Fruit fly (Drosophila melanogaster) whole organism, embryonic: ENCODE measurements around the gene CG4968.

ENCODE experiments used
- C15 ChIP-seq: fragments of 200-800 bp; sonication (Bioruptor generic); IDR thresholded peaks from 3 replicates; pipeline ENCODE4 v1.3.6; 2022; ENCODE audit warnings: missing biosample characterization, missing genetic modification characterization
- CG10543 ChIP-seq: fragments of 200-800 bp; sonication (Bioruptor generic); optimal IDR thresholded peaks from 3 replicates; lab custom pipeline; 2017; ENCODE audit warnings: missing biosample characterization, mild to moderate bottlenecking, missing genetic modification characterization, moderate library complexity
- CG10959 ChIP-seq: fragments of 200-800 bp; sonication (Bioruptor generic); IDR thresholded peaks from 2 replicates; pipeline ENCODE4 v1.3.6; 2022; ENCODE audit warnings: missing biosample characterization, missing genetic modification characterization
- CG11085 ChIP-seq: fragments of 200-800 bp; sonication (Bioruptor generic); IDR thresholded peaks from 2 replicates; pipeline ENCODE4 v1.3.6; 2022; ENCODE audit warnings: missing biosample characterization, missing genetic modification characterization
- CG11560 ChIP-seq: fragments of 200-800 bp; sonication (Bioruptor generic); IDR thresholded peaks from 3 replicates; pipeline ENCODE4 v1.3.6; 2022; ENCODE audit warnings: missing biosample characterization, missing genetic modification characterization
- CG12236 ChIP-seq: fragments of 200-800 bp; sonication (Bioruptor generic); optimal IDR thresholded peaks from 2 replicates; lab custom pipeline; 2016; ENCODE audit warnings: missing biosample characterization, missing genetic modification characterization
- CG12769 ChIP-seq: fragments of 200-800 bp; sonication (Bioruptor generic); optimal IDR thresholded peaks from 2 replicates; lab custom pipeline; 2019; ENCODE audit warnings: missing biosample characterization, mild to moderate bottlenecking, missing genetic modification characterization, moderate library complexity
- CG14014 ChIP-seq: fragments of 200-800 bp; sonication (Bioruptor generic); IDR thresholded peaks from 2 replicates; pipeline ENCODE4 v1.3.6; 2022; ENCODE audit warnings: missing biosample characterization, missing genetic modification characterization
- CG14441 ChIP-seq: fragments of 200-800 bp; sonication (Bioruptor generic); IDR thresholded peaks from 2 replicates; pipeline ENCODE4 v1.3.6; 2022; ENCODE audit warnings: missing biosample characterization, missing genetic modification characterization
- CG14860 ChIP-seq: fragments of 200-800 bp; sonication (Bioruptor generic); IDR thresholded peaks from 3 replicates; pipeline ENCODE4 v1.3.6; 2022; ENCODE audit warnings: missing biosample characterization, missing genetic modification characterization; ENCODE audit not compliant: partially characterized antibody
- CG15514 ChIP-seq: fragments of 200-800 bp; sonication (Bioruptor generic); optimal IDR thresholded peaks from 3 replicates; lab custom pipeline; 2017; ENCODE audit warnings: missing biosample characterization, missing genetic modification characterization, mild to moderate bottlenecking, moderate library complexity, missing genetic modification reagents
- CG1647 ChIP-seq: fragments of 200-800 bp; sonication (Bioruptor generic); optimal IDR thresholded peaks from 3 replicates; lab custom pipeline; 2016; ENCODE audit warnings: missing biosample characterization, missing genetic modification characterization
- CG17186 ChIP-seq: fragments of 200-800 bp; sonication (Bioruptor generic); optimal IDR thresholded peaks from 3 replicates; lab custom pipeline; 2017; ENCODE audit warnings: missing biosample characterization, missing genetic modification reagents, missing genetic modification characterization
- CG17361 ChIP-seq: fragments of 200-800 bp; sonication (Bioruptor generic); IDR thresholded peaks from 3 replicates; pipeline ENCODE4 v1.3.6; 2022; ENCODE audit warnings: missing biosample characterization, missing genetic modification characterization
- CG18476 ChIP-seq: fragments of 200-800 bp; sonication (Bioruptor generic); optimal IDR thresholded peaks from 2 replicates; lab custom pipeline; 2016; ENCODE audit warnings: missing biosample characterization, mild to moderate bottlenecking, missing genetic modification characterization
- CG2116 ChIP-seq: fragments of 200-800 bp; sonication (Bioruptor generic); optimal IDR thresholded peaks from 3 replicates; lab custom pipeline; 2018; ENCODE audit warnings: missing biosample characterization, mild to moderate bottlenecking, missing genetic modification characterization
- CG2199 ChIP-seq: fragments of 200-800 bp; sonication (Bioruptor generic); IDR thresholded peaks from 3 replicates; pipeline ENCODE4 v1.3.6; 2022; ENCODE audit warnings: missing biosample characterization, missing genetic modification characterization
- CG3163 ChIP-seq: fragments of 200-800 bp; sonication (Bioruptor generic); optimal IDR thresholded peaks from 3 replicates; lab custom pipeline; 2016; ENCODE audit warnings: missing biosample characterization, missing genetic modification characterization
- CG32767 ChIP-seq: fragments of 200-800 bp; sonication (Bioruptor generic); IDR thresholded peaks from 2 replicates; pipeline ENCODE4 v1.3.6; 2022; ENCODE audit warnings: missing biosample characterization, missing genetic modification characterization
- CG33557 ChIP-seq: fragments of 200-800 bp; sonication (Bioruptor generic); optimal IDR thresholded peaks from 2 replicates; lab custom pipeline; 2019; ENCODE audit warnings: missing biosample characterization, mild to moderate bottlenecking, missing genetic modification characterization, moderate library complexity
- CG6689 ChIP-seq: fragments of 200-800 bp; sonication (Bioruptor generic); IDR thresholded peaks from 2 replicates; pipeline ENCODE4 v1.3.6; 2022; ENCODE audit warnings: missing biosample characterization, missing genetic modification characterization
- CG7372 ChIP-seq: fragments of 200-800 bp; sonication (Bioruptor generic); IDR thresholded peaks from 2 replicates; pipeline ENCODE4 v1.3.6; 2022; ENCODE audit warnings: missing biosample characterization, missing genetic modification characterization
- CG8359 ChIP-seq: fragments of 200-800 bp; sonication (Bioruptor generic); optimal IDR thresholded peaks from 2 replicates; lab custom pipeline; 2017; ENCODE audit warnings: missing biosample characterization, mild to moderate bottlenecking, missing genetic modification characterization, borderline replicate concordance
- CG9817 ChIP-seq: fragments of 200-800 bp; sonication (Bioruptor generic); optimal IDR thresholded peaks from 2 replicates; lab custom pipeline; 2018; ENCODE audit warnings: missing biosample characterization, mild to moderate bottlenecking, missing genetic modification characterization, moderate library complexity
- CTCF ChIP-seq: fragments of 200-800 bp; sonication (Bioruptor generic); optimal IDR thresholded peaks from 2 replicates; lab custom pipeline; 2017; ENCODE audit warnings: missing biosample characterization, mild to moderate bottlenecking, missing genetic modification characterization, moderate library complexity
- D ChIP-seq, 2 experiments: fragments of 200-800 bp in 1 of 2; fragments of >200 bp in 1 of 2; sonication (Bioruptor generic) in 1 of 2; optimal IDR thresholded peaks; 2 replicates in 1 of 2; 3 replicates in 1 of 2; lab custom pipeline; 2017; ENCODE audit warnings: mild to moderate bottlenecking in 1 of 2, missing biosample characterization in 1 of 2, missing genetic modification characterization in 1 of 2, missing genetic modification reagents in 1 of 2
- Eip74EF ChIP-seq, 2 experiments: fragments of 200-800 bp in 1 of 2; fragments of >200 bp in 1 of 2; sonication (Bioruptor generic) in 1 of 2; optimal IDR thresholded peaks; 2 replicates each; lab custom pipeline; 2017 to 2019; ENCODE audit warnings: missing biosample characterization in 2 of 2, missing genetic modification characterization in 2 of 2, mild to moderate bottlenecking in 1 of 2, moderate library complexity in 1 of 2
- Hmx ChIP-seq: fragments of 200-800 bp; sonication (Bioruptor generic); optimal IDR thresholded peaks from 2 replicates; lab custom pipeline; 2016; ENCODE audit warnings: missing biosample characterization, missing genetic modification characterization
- Lim3 ChIP-seq: fragments of 200-800 bp; sonication (Bioruptor generic); IDR thresholded peaks from 2 replicates; pipeline ENCODE4 v1.3.6; 2022; ENCODE audit warnings: missing biosample characterization, missing genetic modification characterization
- Mes4 ChIP-seq: fragments of 200-800 bp; sonication (Bioruptor generic); optimal IDR thresholded peaks from 2 replicates; lab custom pipeline; 2016; ENCODE audit warnings: missing biosample characterization, missing genetic modification characterization
- Stat92E ChIP-seq, 3 experiments: fragments of >200 bp in 2 of 3; fragments of 200-800 bp in 1 of 3; sonication (Bioruptor generic) in 1 of 3; optimal IDR thresholded peaks; 2 replicates each; lab custom pipeline; 2017 to 2019; ENCODE audit warnings: missing biosample characterization in 3 of 3, missing genetic modification characterization in 3 of 3, mild to moderate bottlenecking in 1 of 3, moderate library complexity in 1 of 3
- abd-A ChIP-seq: fragments of 200-800 bp; sonication (Bioruptor generic); optimal IDR thresholded peaks from 3 replicates; lab custom pipeline; 2019; ENCODE audit warnings: missing biosample characterization, mild to moderate bottlenecking, missing genetic modification characterization, moderate library complexity
- btn ChIP-seq: fragments of 200-800 bp; sonication (Bioruptor generic); optimal IDR thresholded peaks from 2 replicates; lab custom pipeline; 2016; ENCODE audit warnings: missing biosample characterization, missing genetic modification characterization
- cad ChIP-seq: fragments of >200 bp; optimal IDR thresholded peaks from 2 replicates; lab custom pipeline; 2017; ENCODE audit warnings: missing biosample characterization, missing genetic modification characterization
- ems ChIP-seq: fragments of 200-800 bp; sonication (Bioruptor generic); optimal IDR thresholded peaks from 3 replicates; lab custom pipeline; 2016; ENCODE audit warnings: missing biosample characterization, missing genetic modification characterization
- fd64A ChIP-seq: fragments of 200-800 bp; sonication (Bioruptor generic); optimal IDR thresholded peaks from 3 replicates; lab custom pipeline; 2018; ENCODE audit warnings: missing biosample characterization, mild to moderate bottlenecking, missing genetic modification characterization
- grn ChIP-seq: fragments of 200-800 bp; sonication (Bioruptor generic); optimal IDR thresholded peaks from 3 replicates; lab custom pipeline; 2017; ENCODE audit warnings: missing biosample characterization, missing genetic modification characterization
- gt ChIP-seq: fragments of 200-800 bp; sonication (Bioruptor generic); IDR thresholded peaks from 2 replicates; pipeline ENCODE4 v1.3.6; 2022; ENCODE audit warnings: missing biosample characterization, missing genetic modification characterization
- her ChIP-seq: fragments of 200-800 bp; sonication (Bioruptor generic); optimal IDR thresholded peaks from 2 replicates; lab custom pipeline; 2016; ENCODE audit warnings: missing biosample characterization, missing genetic modification characterization
- hkb ChIP-seq, 2 experiments: fragments of 200-800 bp in 1 of 2; fragments of >200 bp in 1 of 2; sonication (Bioruptor generic) in 1 of 2; IDR thresholded peaks in 1 of 2; optimal IDR thresholded peaks in 1 of 2; 2 replicates each; pipeline versions ENCODE4 v1.3.6 to Lab custom; 2017 to 2022; ENCODE audit warnings: missing biosample characterization in 1 of 2, missing genetic modification characterization in 1 of 2
- hth ChIP-seq: fragments of >200 bp; optimal IDR thresholded peaks from 2 replicates; lab custom pipeline; 2017; ENCODE audit warnings: inconsistent platforms
- knrl ChIP-seq: fragments of 200-800 bp; sonication (Bioruptor generic); IDR thresholded peaks from 3 replicates; pipeline ENCODE4 v1.3.6; 2022; ENCODE audit warnings: missing biosample characterization, missing genetic modification characterization; ENCODE audit not compliant: partially characterized antibody
- lmd ChIP-seq: fragments of 200-800 bp; sonication (Bioruptor generic); IDR thresholded peaks from 2 replicates; pipeline ENCODE4 v1.3.6; 2022; ENCODE audit warnings: missing biosample characterization, missing genetic modification characterization
- nerfin-2 ChIP-seq: fragments of 200-800 bp; sonication (Bioruptor generic); IDR thresholded peaks from 2 replicates; pipeline ENCODE4 v1.3.6; 2022; ENCODE audit warnings: missing biosample characterization, missing genetic modification characterization; ENCODE audit not compliant: partially characterized antibody
- ro ChIP-seq: fragments of 200-800 bp; sonication (Bioruptor generic); IDR thresholded peaks from 2 replicates; pipeline ENCODE4 v1.3.6; 2022; ENCODE audit warnings: missing biosample characterization, missing genetic modification characterization
- so ChIP-seq: fragments of 200-800 bp; sonication (Bioruptor generic); IDR thresholded peaks from 3 replicates; pipeline ENCODE4 v1.3.6; 2022; ENCODE audit warnings: missing biosample characterization, missing genetic modification characterization
- stwl ChIP-seq: fragments of 200-800 bp; sonication (Bioruptor generic); optimal IDR thresholded peaks from 3 replicates; lab custom pipeline; 2018; ENCODE audit warnings: missing biosample characterization, mild to moderate bottlenecking, missing genetic modification characterization, moderate library complexity
- tin ChIP-seq: fragments of 200-800 bp; sonication (Bioruptor generic); optimal IDR thresholded peaks from 3 replicates; lab custom pipeline; 2016; ENCODE audit warnings: missing biosample characterization, missing genetic modification characterization
- tio ChIP-seq: fragments of 200-800 bp; sonication (Bioruptor generic); optimal IDR thresholded peaks from 2 replicates; lab custom pipeline; 2017; ENCODE audit warnings: missing biosample characterization, missing genetic modification characterization, inconsistent platforms
- toy ChIP-seq: fragments of 200-800 bp; sonication (Bioruptor generic); IDR thresholded peaks from 2 replicates; pipeline ENCODE4 v1.3.6; 2022; ENCODE audit warnings: missing biosample characterization, missing genetic modification characterization
- zfh2 ChIP-seq: fragments of 200-800 bp; sonication (Bioruptor generic); optimal IDR thresholded peaks from 2 replicates; lab custom pipeline; 2016; ENCODE audit warnings: missing biosample characterization, missing genetic modification characterization

Gene CG4968

DNA sequence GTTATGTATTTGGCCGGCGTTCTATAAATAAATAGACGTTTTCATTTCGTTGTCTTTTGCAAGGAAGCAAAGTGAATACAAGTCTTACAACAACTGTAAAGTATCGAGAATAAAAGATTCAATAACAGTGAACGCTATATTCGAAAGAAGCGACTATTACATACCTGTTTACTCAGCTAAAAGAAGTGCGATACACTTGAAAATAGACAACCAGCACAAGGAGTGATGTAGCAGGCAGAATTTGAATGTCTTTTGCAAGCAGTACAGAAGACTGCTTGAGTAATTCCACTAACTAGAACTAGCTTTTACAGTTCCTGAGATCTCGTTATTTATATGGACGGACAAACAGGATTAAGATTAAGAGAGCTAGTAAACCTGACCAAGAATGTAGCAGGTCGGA, 8.4 kb upstream of the CG4968 start (continued):
- TF ChIP-seq CG15514 (GFP tag; lab: Kevin White, UChicago) (peak; percentile 83), her (peak; percentile 16), CG10543 (GFP tag; lab: Kevin White, UChicago) (no peak), Lim3 (GFP tag; lab: Robert Waterston, UW) (no peak), CG32767 (GFP tag; lab: Robert Waterston, UW) (no peak), CG7372 (GFP tag; lab: Robert Waterston, UW) (no peak), CG14441 (no peak), abd-A (tag; lab: Kevin White, UChicago) (no peak), fd64A (GFP tag; lab: Kevin White, UChicago) (no peak), CG11085 (no peak), hkb (optimal IDR thresholded peaks at IDR 0.05; lab: Kevin White, UChicago) (no peak), hkb (GFP tag; IDR thresholded peaks at IDR 0.05; lab: Robert Waterston, UW) (no peak), tin (GFP tag; lab: Kevin White, UChicago) (no peak), CG2199 (GFP tag; lab: Robert Waterston, UW) (peak; percentile 98), nerfin-2 (GFP tag; lab: Robert Waterston, UW) (peak; percentile 65; the same call in 1 of the 2 replicates), D (optimal IDR thresholded peaks at IDR 0.05; lab: Kevin White, UChicago) (no peak), D (GFP tag; optimal IDR thresholded peaks at IDR 0.05; lab: Kevin White, UChicago) (no peak), CG1647 (GFP tag; lab: Kevin White, UChicago) (no peak), CG11560 (tag; lab: Robert Waterston, UW) (no peak), Eip74EF (GFP tag; optimal IDR thresholded peaks at IDR 0.05; lab: Kevin White, UChicago) (peak in 1 of 2 experiments; percentile 79), CTCF (GFP tag; lab: Kevin White, UChicago) (peak; percentile 20), btn (GFP tag; lab: Kevin White, UChicago) (no peak), lmd (no peak), knrl (GFP tag; lab: Robert Waterston, UW) (no peak), CG12236 (GFP tag; lab: Kevin White, UChicago) (no peak), CG17361 (GFP tag; lab: Robert Waterston, UW) (no peak), cad (GFP tag; lab: Kevin White, UChicago) (no peak), zfh2 (GFP tag; lab: Kevin White, UChicago) (no peak), ro (no peak), CG9817 (tag; lab: Kevin White, UChicago) (no peak), stwl (tag; lab: Kevin White, UChicago) (peak; percentile 92), gt (GFP tag; lab: Robert Waterston, UW) (no peak), CG14014 (GFP tag; lab: Robert Waterston, UW) (no peak), CG18476 (no peak), CG33557 (GFP tag; lab: Kevin White, UChicago) (peak; percentile 10), C15 (GFP tag; lab: Robert Waterston, UW) (no peak), Hmx (GFP tag; lab: Kevin White, UChicago) (no peak), Stat92E (GFP tag; optimal IDR thresholded peaks at IDR 0.05; lab: Kevin White, UChicago) (no peak), CG3163 (GFP tag; lab: Kevin White, UChicago) (peak; percentile 3), hth (lab: Kevin White, UChicago) (no peak), ems (GFP tag; lab: Kevin White, UChicago) (no peak), CG8359 (GFP tag; lab: Kevin White, UChicago) (no peak), CG6689 (GFP tag; lab: Robert Waterston, UW) (no peak), Mes4 (GFP tag; lab: Kevin White, UChicago) (no peak), CG2116 (GFP tag; lab: Kevin White, UChicago) (no peak), so (GFP tag; lab: Robert Waterston, UW) (no peak), CG12769 (tag; lab: Kevin White, UChicago) (peak; percentile 63), tio (GFP tag; lab: Kevin White, UChicago) (no peak), CG17186 (GFP tag; lab: Kevin White, UChicago) (no peak), grn (no peak), toy (GFP tag; lab: Robert Waterston, UW) (no peak), CG10959 (no peak), CG14860 (peak; percentile 84; the same call in 2 of the 3 replicates)
